Fruit fly (Drosophila melanogaster): Measurements from ENCODE around the gene CG2150.

Gene CG2150

DNA sequence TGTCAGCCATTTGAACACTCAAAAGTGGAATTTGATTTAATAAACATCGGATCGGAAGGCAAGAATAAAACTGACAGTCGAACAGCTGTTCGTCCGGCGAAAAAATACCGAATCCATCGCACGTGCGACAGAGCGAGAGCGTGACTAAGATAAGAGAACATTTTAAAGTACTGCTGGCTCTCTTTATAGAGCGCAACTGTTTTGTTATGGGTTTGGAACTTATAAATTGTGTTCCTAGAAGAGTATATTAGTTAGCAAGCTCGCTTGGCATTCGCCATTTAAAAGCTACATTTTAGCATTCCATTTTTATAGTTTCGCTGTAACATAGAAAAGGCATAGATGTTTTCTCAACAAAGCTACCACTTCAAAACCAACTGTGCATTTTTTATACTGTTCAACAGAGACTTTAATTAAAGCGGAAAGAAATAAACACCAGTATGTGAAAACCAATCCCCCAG lies 45.5 kb upstream of the CG2150 start, which contains the start of gene Rift (continued):
- peak; percentile 40; the same call in 1 of the 2 replicates for TF ChIP-seq E2f2 (GFP tag; IDR thresholded peaks at IDR 0.05)
- no peak for TF ChIP-seq CG10543 (GFP tag; optimal IDR thresholded peaks at IDR 0.05)
- TF ChIP-seq fru (optimal IDR thresholded peaks at IDR 0.05), result no peak
- no peak for TF ChIP-seq aop (GFP tag; IDR thresholded peaks at IDR 0.05)
- TF ChIP-seq grau (tag; optimal IDR thresholded peaks at IDR 0.05), result peak; percentile 50
- TF ChIP-seq CG12391 (tag; optimal IDR thresholded peaks at IDR 0.05), result peak; percentile 55
- TF ChIP-seq NFAT (GFP tag; IDR thresholded peaks at IDR 0.05), result peak; percentile 45; the same call in 1 of the 2 replicates
- no peak for TF ChIP-seq corto (GFP tag; optimal IDR thresholded peaks at IDR 0.05)
- TF ChIP-seq Atf6 (GFP tag; IDR thresholded peaks at IDR 0.05), result peak; percentile 60
- TF ChIP-seq vvl (GFP tag; IDR thresholded peaks at IDR 0.05), result peak; percentile 65
- TF ChIP-seq fd3F (GFP tag; optimal IDR thresholded peaks at IDR 0.05), result peak; percentile 36
- peak; percentile 23 for TF ChIP-seq sug (tag; optimal IDR thresholded peaks at IDR 0.05)
- TF ChIP-seq CG6813 (GFP tag; optimal IDR thresholded peaks at IDR 0.05), result no peak
- peak; percentile 26 for TF ChIP-seq CG10209 (GFP tag; optimal IDR thresholded peaks at IDR 0.05)
- TF ChIP-seq Antp (GFP tag; optimal IDR thresholded peaks at IDR 0.05), result peak; percentile 31

dm6 chr3R:31809622-31810021 lies 45.0 kb upstream of the CG2150 start:
- TF ChIP-seq Pdp1 (GFP tag; optimal IDR thresholded peaks at IDR 0.05), result peak in 1 of 2 experiments; percentile 88
- no peak for TF ChIP-seq CG10321 (GFP tag; IDR thresholded peaks at IDR 0.05)
- TF ChIP-seq sens (GFP tag), result peak; percentile 75
- 0 out of 3 replicates have a peak, but pooled peaks have one; percentile 26 for TF ChIP-seq sr (GFP tag; IDR thresholded peaks at IDR 0.05)
- no peak for TF ChIP-seq CG13424 (tag; optimal IDR thresholded peaks at IDR 0.05)
- TF ChIP-seq Hsf (GFP tag; optimal IDR thresholded peaks at IDR 0.05), result no peak
- TF ChIP-seq Deaf1 (tag; optimal IDR thresholded peaks at IDR 0.05), result peak; percentile 25
- peak; percentile 18 for TF ChIP-seq Med (GFP tag)
- peak; percentile 28 for TF ChIP-seq grn (GFP tag; optimal IDR thresholded peaks at IDR 0.05)
- TF ChIP-seq CG10543 (GFP tag; optimal IDR thresholded peaks at IDR 0.05), result peak; percentile 5
- 0 out of 3 replicates have a peak, but pooled peaks have one; percentile 38 for TF ChIP-seq CG16813 (GFP tag; IDR thresholded peaks at IDR 0.05; ENCODE audit: partially characterized antibody)
- TF ChIP-seq NK7.1 (GFP tag; optimal IDR thresholded peaks at IDR 0.05), result no peak
- TF ChIP-seq CG11504 (tag; optimal IDR thresholded peaks at IDR 0.05), result no peak
- peak; percentile 24 for TF ChIP-seq CG13894 (tag; optimal IDR thresholded peaks at IDR 0.05)

DNA sequence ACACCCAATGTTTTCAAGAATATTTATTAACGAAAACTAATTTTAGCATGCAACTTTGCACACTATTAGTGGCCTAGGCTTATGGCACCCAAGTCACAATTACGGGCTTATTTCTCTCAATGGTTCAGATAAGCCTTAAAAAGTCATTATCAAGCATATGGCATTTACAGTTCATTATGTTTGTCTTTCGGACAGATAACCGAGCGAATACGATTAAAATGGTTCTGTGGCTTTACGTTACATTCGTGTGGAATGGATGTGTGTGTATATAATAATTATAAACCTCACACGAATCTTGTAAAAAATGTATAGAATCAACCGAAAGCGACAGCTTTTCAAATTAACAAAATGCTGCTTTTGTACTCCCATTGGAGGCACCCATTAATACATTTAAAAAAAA lies 44.0 kb upstream of the CG2150 start:
- TF ChIP-seq sqz (GFP tag; optimal IDR thresholded peaks at IDR 0.05), result no peak
- no peak for TF ChIP-seq NfI (GFP tag; optimal IDR thresholded peaks at IDR 0.05)
- no peak for TF ChIP-seq luna (GFP tag; optimal IDR thresholded peaks at IDR 0.05)
- peak; percentile 9 for TF ChIP-seq twi (tag; optimal IDR thresholded peaks at IDR 0.05)
- no peak for TF ChIP-seq CG31441 (GFP tag; IDR thresholded peaks at IDR 0.05)
- TF ChIP-seq CG2199 (GFP tag; IDR thresholded peaks at IDR 0.05), result 0 out of 3 replicates have a peak, but pooled peaks have one; percentile 9
- TF ChIP-seq CG9932 (GFP tag; IDR thresholded peaks at IDR 0.05), result no peak
- no peak for TF ChIP-seq CG34376 (GFP tag; optimal IDR thresholded peaks at IDR 0.05)
- peak; percentile 2 for TF ChIP-seq exex (tag; optimal IDR thresholded peaks at IDR 0.05)
- TF ChIP-seq cwo (GFP tag; optimal IDR thresholded peaks at IDR 0.05), result no peak

Data from whole organism, embryonic.